Fruit fly (Drosophila melanogaster): Measurements from ENCODE around the gene CG9776.

Gene CG9776

dm6 chr3R:4280062-4280461 lies 53.8 kb downstream of the CG9776 start, which contains the start of gene cpx:
TSS of gene cpx (plus strand) at chr3R:4280221.
- TF ChIP-seq CG17801 (GFP tag; optimal IDR thresholded peaks at IDR 0.05; ENCODE audit: partially characterized antibody) = no peak

- TF ChIP-seq CG17801 (GFP tag; optimal IDR thresholded peaks at IDR 0.05; ENCODE audit: partially characterized antibody) = no peak
These were observed 56.0 kb downstream of the CG9776 start, which contains the start of gene flip for dm6 chr3R:4277828-4278227. TSS of gene flip (minus strand) at chr3R:4277928.

All from ovary, adult (tissue).